Worm (Caenorhabditis elegans) whole organism, L4/young adult: ENCODE measurements around the gene ZC239.13.

Experiments used
- W03F9.2 ChIP-seq: fragments of 150-350 bp; optimal IDR thresholded peaks from 2 replicates; lab custom pipeline; 2014; ENCODE audit warnings: missing biosample characterization, missing genetic modification characterization
- him-1 ChIP-seq: sonication (generic microtip); optimal IDR thresholded peaks from 2 replicates; lab custom pipeline; 2016; ENCODE audit warnings: missing genotype, missing genetic modification reagents, missing genetic modification characterization, missing compliant biosample characterization

DNA sequence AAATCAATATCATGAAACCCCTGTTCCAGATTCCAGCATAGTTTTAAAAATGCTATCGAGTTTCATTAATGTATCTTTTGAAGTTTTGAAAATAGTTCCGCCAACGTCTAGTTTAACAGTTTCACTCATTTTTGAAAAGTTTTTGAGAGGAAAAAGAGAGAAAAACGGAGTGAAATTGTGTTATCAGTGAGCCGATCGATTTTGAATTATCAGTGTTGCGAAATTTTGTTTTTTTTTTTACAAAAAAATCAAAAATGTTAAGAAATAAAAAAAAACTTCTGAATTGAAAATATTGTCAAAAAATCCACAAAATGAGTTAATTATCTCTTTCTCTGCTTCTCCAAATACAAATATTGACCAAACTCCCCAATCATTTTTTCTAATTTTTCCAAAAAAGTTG, at the start of gene ZC239.13:
- TF ChIP-seq him-1 (tag; lab: Kevin White, UChicago) (no peak), W03F9.2 (tag; lab: Kevin White, UChicago) (no peak)
